Fruit fly (Drosophila melanogaster) whole organism: ENCODE measurements around the gene tsh.

ENCODE experiments used
- CG8478 ChIP-seq: fragments of >200 bp; optimal IDR thresholded peaks from 2 replicates; lab custom pipeline; 2018; ENCODE audit warnings: inconsistent platforms
- psq ChIP-seq: fragments of >200 bp; optimal IDR thresholded peaks from 2 replicates; lab custom pipeline; 2017
- usp ChIP-seq: fragments of >200 bp; optimal IDR thresholded peaks from 2 replicates; lab custom pipeline; 2017; ENCODE audit warnings: missing biosample characterization, missing genetic modification characterization, mixed read lengths

- TF ChIP-seq CG8478 (lab: Kevin White, UChicago), result no peak
- TF ChIP-seq psq, result no peak
- no peak for TF ChIP-seq usp (GFP tag; lab: Kevin White, UChicago)
Observed at dm6 chr2L:21791980-21792379, 36.4 kb upstream of the tsh start.
